Fruit fly (Drosophila melanogaster) whole organism, wandering third instar larva: Measurements from ENCODE around the gene CG6652.

Experiments
- GATAd ChIP-seq: sonication (Bioruptor generic); optimal IDR thresholded peaks from 2 replicates; lab custom pipeline; 2016; ENCODE audit warnings: missing biosample characterization, missing genetic modification characterization
- HLH106 ChIP-seq: fragments of 200-800 bp; optimal IDR thresholded peaks from 3 replicates; lab custom pipeline; 2019; ENCODE audit warnings: missing biosample characterization, mild to moderate bottlenecking, missing genetic modification characterization, moderate library complexity
- dl ChIP-seq, 2 experiments: fragments of 175-275, 200-275 bp in 1 of 2; fragments of 200-275 bp in 1 of 2; sonication (Bioruptor generic); optimal IDR thresholded peaks; lab custom pipeline; 2018; ENCODE audit warnings: mild to moderate bottlenecking in 2 of 2, missing biosample characterization in 2 of 2, missing genetic modification characterization in 2 of 2, moderate library complexity in 2 of 2; ENCODE audit not compliant: partially characterized antibody in 2 of 2, insufficient read depth in 1 of 2
- ey ChIP-seq: fragments of 200-800 bp; sonication (Bioruptor generic); optimal IDR thresholded peaks from 2 replicates; lab custom pipeline; 2016; ENCODE audit warnings: missing biosample characterization, missing genetic modification characterization
- fru ChIP-seq: fragments of 200-800 bp; sonication (Bioruptor generic); optimal IDR thresholded peaks from 3 replicates; lab custom pipeline; 2016; ENCODE audit warnings: missing biosample characterization, mild to moderate bottlenecking, missing genetic modification characterization
- h ChIP-seq: fragments of 200-800 bp; sonication (Bioruptor generic); optimal IDR thresholded peaks from 3 replicates; lab custom pipeline; 2016; ENCODE audit warnings: missing biosample characterization, mild to moderate bottlenecking, missing genetic modification characterization
- pan ChIP-seq: fragments of >200 bp; optimal IDR thresholded peaks from 2 replicates; lab custom pipeline; 2017
- psq ChIP-seq: fragments of 200-800 bp; sonication (Bioruptor generic); optimal IDR thresholded peaks from 3 replicates; lab custom pipeline; 2017; ENCODE audit warnings: missing biosample characterization, mild to moderate bottlenecking, missing genetic modification characterization, moderate library complexity
- usp ChIP-seq: fragments of >200 bp; optimal IDR thresholded peaks from 2 replicates; lab custom pipeline; 2017; ENCODE audit warnings: missing biosample characterization, missing genetic modification characterization

DNA sequence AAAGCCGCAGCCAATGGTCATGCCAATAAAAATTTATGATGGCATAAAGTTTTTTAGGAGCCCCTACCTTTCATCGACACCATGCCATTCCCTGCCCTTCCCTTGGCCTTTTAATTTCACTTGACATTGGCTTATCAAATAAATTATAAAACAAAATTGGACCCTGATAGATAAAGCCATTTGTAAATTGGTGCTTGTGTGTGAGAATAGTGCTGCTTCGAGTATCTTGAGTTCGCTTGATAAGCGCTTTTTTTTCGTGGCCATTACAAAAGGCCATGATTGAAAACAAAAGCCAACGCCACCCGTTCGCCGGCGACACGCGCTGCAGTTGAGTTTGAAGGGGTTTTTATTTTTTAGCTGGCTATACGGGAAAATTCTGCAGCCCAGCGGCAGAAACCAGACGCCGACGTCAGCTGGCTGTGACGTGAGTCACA is 27.3 kb upstream of the CG6652 start:
- TF ChIP-seq psq (GFP tag; lab: Kevin White, UChicago): no peak
- TF ChIP-seq HLH106 (tag; lab: Kevin White, UChicago): no peak
- TF ChIP-seq ey: no peak
- peak; percentile 49 for TF ChIP-seq h
- TF ChIP-seq fru (GFP tag; lab: Kevin White, UChicago): no peak
- TF ChIP-seq pan (lab: Kevin White, UChicago): no peak
- TF ChIP-seq GATAd (GFP tag; lab: Kevin White, UChicago): no peak
- no peak for TF ChIP-seq usp (GFP tag; lab: Kevin White, UChicago)
- no peak for TF ChIP-seq dl (GFP tag; optimal IDR thresholded peaks at IDR 0.05; lab: Kevin White, UChicago; ENCODE audit: insufficient read depth in 1 of 2, partially characterized antibody in 2 of 2)
